Worm (Caenorhabditis elegans) whole organism, L4 larva: ENCODE data around the gene ndub-3.

Experiments
- ceh-82 ChIP-seq: sonication (generic microtip); optimal IDR thresholded peaks from 2 replicates; lab custom pipeline; 2017; ENCODE audit warnings: missing biosample characterization, missing genetic modification characterization
- ces-1 ChIP-seq: fragments of 150-350 bp; sonication (generic microtip); optimal IDR thresholded peaks from 4 replicates; lab custom pipeline; 2014; ENCODE audit warnings: missing biosample characterization, missing genetic modification reagents, missing genetic modification characterization
- fos-1 ChIP-seq: fragments of 150-350 bp; optimal IDR thresholded peaks from 2 replicates; lab custom pipeline; 2014; ENCODE audit warnings: missing biosample characterization, missing genetic modification characterization
- hif-1 ChIP-seq, 2 experiments: sonication (generic microtip); optimal IDR thresholded peaks; 2 replicates each; lab custom pipeline; 2016 to 2017; ENCODE audit warnings: missing compliant biosample characterization in 2 of 2, missing genetic modification characterization in 2 of 2, missing genetic modification reagents in 2 of 2, missing genotype in 2 of 2, mild to moderate bottlenecking in 1 of 2
- lin-39 ChIP-seq: fragments of 150-350 bp; optimal IDR thresholded peaks from 2 replicates; lab custom pipeline; 2014; ENCODE audit warnings: missing biosample characterization, missing genetic modification reagents, missing genetic modification characterization
- snpc-4 ChIP-seq: fragments of 150-350 bp; optimal IDR thresholded peaks from 2 replicates; lab custom pipeline; 2014; ENCODE audit warnings: missing biosample characterization, missing genetic modification characterization
- unc-62 ChIP-seq, 3 experiments: fragments of 150-350 bp in 1 of 3; sonication (generic microtip); optimal IDR thresholded peaks in 2 of 3; peaks in 1 of 3; 1 replicate in 1 of 3; 2 replicates in 2 of 3; lab custom pipeline; 2014 to 2017; ENCODE audit warnings: missing biosample characterization in 3 of 3, missing genetic modification characterization in 3 of 3, missing genetic modification reagents in 3 of 3, missing genotype in 1 of 3
- zfp-2 ChIP-seq: sonication (generic microtip); optimal IDR thresholded peaks from 2 replicates; lab custom pipeline; 2016; ENCODE audit warnings: mild to moderate bottlenecking, missing genetic modification characterization, missing compliant biosample characterization

DNA sequence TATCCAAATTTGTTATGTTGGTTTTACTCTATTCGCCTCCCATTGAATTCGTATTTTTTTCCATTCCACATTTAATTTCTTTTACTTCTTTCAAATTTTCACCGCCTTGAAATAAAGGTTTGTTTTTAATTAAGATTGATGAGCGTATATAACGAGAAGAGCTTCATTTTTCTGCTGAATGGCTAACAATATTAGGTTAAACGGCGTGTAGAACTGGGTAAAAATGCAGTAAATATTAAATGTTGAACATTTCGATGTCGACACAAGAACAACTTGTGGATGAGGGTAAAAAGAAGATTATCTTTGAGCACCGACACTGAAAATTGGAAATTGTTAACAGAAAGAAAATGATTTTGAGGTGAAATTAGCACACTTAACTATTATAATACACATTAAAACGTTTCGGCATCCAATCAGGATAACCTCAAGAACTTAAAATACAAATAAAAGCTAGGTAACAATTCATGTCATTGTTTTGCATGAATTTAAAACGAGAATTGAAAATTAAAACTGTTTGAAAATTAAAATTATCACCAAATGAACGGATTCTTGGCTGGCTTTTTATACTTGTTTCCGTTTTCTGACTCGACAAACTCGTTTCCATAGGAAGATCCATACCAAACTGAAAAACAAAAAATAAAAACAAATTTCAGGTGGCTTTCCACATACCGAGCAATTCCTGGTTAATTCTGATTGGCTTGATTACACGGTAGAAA, 25.6 kb downstream of the ndub-3 start:
- TF ChIP-seq ceh-82 (tag; lab: Kevin White, UChicago) = no peak
- TF ChIP-seq fos-1 (tag; lab: Kevin White, UChicago) = no peak
- peak in 1 of 2 experiments; percentile 14 for TF ChIP-seq unc-62 (GFP tag; optimal IDR thresholded peaks at IDR 0.05 in 1 of 2; lab: Kevin White, UChicago)
- TF ChIP-seq unc-62 (tag; optimal IDR thresholded peaks at IDR 0.05; lab: Kevin White, UChicago) = no peak
- TF ChIP-seq hif-1 (tag; optimal IDR thresholded peaks at IDR 0.05; lab: Kevin White, UChicago) = no peak
- TF ChIP-seq zfp-2 = no peak
- TF ChIP-seq lin-39 (tag; lab: Kevin White, UChicago) = no peak
- no peak for TF ChIP-seq ces-1 (GFP tag; lab: Kevin White, UChicago)
- TF ChIP-seq snpc-4 (tag; lab: Kevin White, UChicago) = no peak
